Worm (Caenorhabditis elegans): Measurements from ENCODE around the gene K02B2.6.

The K02B2.6 gene

DNA sequence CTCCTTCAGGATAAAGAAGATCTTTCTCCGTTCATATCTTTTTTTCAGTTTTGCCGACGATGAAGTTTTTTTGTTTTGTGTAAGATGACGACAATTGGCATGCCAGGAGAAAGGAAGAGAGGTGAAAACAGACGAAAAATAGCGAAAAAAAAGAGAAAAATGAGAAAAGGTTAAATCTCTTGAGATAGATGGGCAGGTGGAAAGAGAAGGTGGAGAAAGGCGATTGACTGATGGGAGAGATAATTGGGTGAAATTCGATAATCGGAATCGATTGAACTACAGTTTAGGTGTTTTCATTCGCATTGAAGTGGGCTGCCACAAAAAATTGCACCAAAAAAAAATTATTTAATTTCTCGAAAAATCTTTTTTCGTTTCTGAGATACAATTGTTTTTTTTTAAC lies 21.5 kb downstream of the K02B2.6 start:
- TF ChIP-seq lin-15B (tag; optimal IDR thresholded peaks at IDR 0.05) = peak; percentile 22
- peak; percentile 17 for TF ChIP-seq nhr-23 (tag; optimal IDR thresholded peaks at IDR 0.05)
- TF ChIP-seq ceh-28 (tag; optimal IDR thresholded peaks at IDR 0.05) = peak; percentile 21
- TF ChIP-seq lin-39 (tag; optimal IDR thresholded peaks at IDR 0.05) = no peak

DNA sequence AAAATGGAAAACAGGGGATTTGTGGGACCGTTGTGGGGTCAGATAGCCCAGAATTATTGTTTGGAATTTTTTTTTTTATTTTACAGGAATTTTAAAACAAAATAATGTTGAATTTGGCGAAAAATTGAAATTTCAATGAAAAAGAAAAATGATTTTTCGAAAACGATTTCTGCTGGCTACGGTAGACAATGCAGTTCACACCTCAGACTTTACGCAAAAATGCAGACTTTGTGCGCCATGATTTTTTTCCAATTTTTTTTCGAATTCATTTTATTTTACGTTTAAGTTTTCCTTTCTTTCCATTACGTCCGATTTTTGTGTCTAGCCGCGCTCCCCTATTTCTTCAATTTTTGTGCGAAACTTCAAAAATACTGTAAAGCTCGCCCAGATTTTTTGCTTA lies 22.2 kb downstream of the K02B2.6 start:
- TF ChIP-seq unc-62 (GFP tag; optimal IDR thresholded peaks at IDR 0.05) (no peak), elt-1 (tag; optimal IDR thresholded peaks at IDR 0.05) (no peak), ZK546.5 (tag; optimal IDR thresholded peaks at IDR 0.05) (no peak), mdl-1 (tag; optimal IDR thresholded peaks at IDR 0.05) (no peak), ceh-82 (tag; optimal IDR thresholded peaks at IDR 0.05) (no peak), lin-15B (tag; optimal IDR thresholded peaks at IDR 0.05) (no peak), lsy-12 (tag; optimal IDR thresholded peaks at IDR 0.05) (no peak)

ce11 chrIV:5939122-5939521 lies 22.9 kb downstream of the K02B2.6 start, which contains the start of gene mcu-1:
TSS of gene mcu-1 (minus strand) at chrIV:5939230.
- TF ChIP-seq skn-1 (tag; optimal IDR thresholded peaks at IDR 0.05) = no peak
- no peak for TF ChIP-seq fos-1 (tag; optimal IDR thresholded peaks at IDR 0.05)
- no peak for TF ChIP-seq egl-5 (tag; optimal IDR thresholded peaks at IDR 0.05)
- TF ChIP-seq elt-3 (tag; optimal IDR thresholded peaks at IDR 0.05) = peak in 1 of 3 experiments; percentile 52
- TF ChIP-seq zag-1 (tag; optimal IDR thresholded peaks at IDR 0.05) = no peak
- peak; percentile 55 for TF ChIP-seq ceh-28 (tag; optimal IDR thresholded peaks at IDR 0.05)
- TF ChIP-seq nhr-43 (tag; optimal IDR thresholded peaks at IDR 0.05; ENCODE audit: poor library complexity, severe bottlenecking) = peak; percentile 69
- no peak for TF ChIP-seq ZK546.5 (tag; optimal IDR thresholded peaks at IDR 0.05)
- TF ChIP-seq fkh-10 (GFP tag; optimal IDR thresholded peaks at IDR 0.05) = no peak
- TF ChIP-seq nhr-25 (tag; optimal IDR thresholded peaks at IDR 0.05) = peak; percentile 86
- TF ChIP-seq lin-39 (tag; optimal IDR thresholded peaks at IDR 0.05) = no peak
- no peak for TF ChIP-seq ceh-9 (tag; optimal IDR thresholded peaks at IDR 0.05)
- TF ChIP-seq lsy-12 (tag; optimal IDR thresholded peaks at IDR 0.05) = no peak
- TF ChIP-seq pha-4 (tag; optimal IDR thresholded peaks at IDR 0.05) = no peak
- TF ChIP-seq elt-1 (tag; optimal IDR thresholded peaks at IDR 0.05) = no peak
- TF ChIP-seq unc-39 (tag; optimal IDR thresholded peaks at IDR 0.05) = no peak
- TF ChIP-seq eor-1 (tag; optimal IDR thresholded peaks at IDR 0.05) = no peak
- TF ChIP-seq daf-12 (tag; optimal IDR thresholded peaks at IDR 0.05) = no peak
- no peak for TF ChIP-seq nhr-77 (tag; optimal IDR thresholded peaks at IDR 0.05)
- TF ChIP-seq mml-1 (tag; optimal IDR thresholded peaks at IDR 0.05) = no peak
- no peak for TF ChIP-seq lin-15B (tag; optimal IDR thresholded peaks at IDR 0.05)
- TF ChIP-seq hmg-11 (tag; optimal IDR thresholded peaks at IDR 0.05) = peak; percentile 10
- no peak for TF ChIP-seq ztf-11 (tag; optimal IDR thresholded peaks at IDR 0.05)
- TF ChIP-seq unc-62 (GFP tag; optimal IDR thresholded peaks at IDR 0.05) = no peak
- no peak for TF ChIP-seq ceh-82 (tag; optimal IDR thresholded peaks at IDR 0.05)
- TF ChIP-seq nfya-1 (tag; optimal IDR thresholded peaks at IDR 0.05; ENCODE audit: insufficient read depth) = no peak
- no peak for TF ChIP-seq snpc-4 (tag; optimal IDR thresholded peaks at IDR 0.05)
- no peak for TF ChIP-seq pqm-1 (tag; optimal IDR thresholded peaks at IDR 0.05)
- no peak for TF ChIP-seq nhr-237 (tag; optimal IDR thresholded peaks at IDR 0.05)
- TF ChIP-seq elt-2 (tag; optimal IDR thresholded peaks at IDR 0.05) = peak; percentile 16
- peak; percentile 96 for TF ChIP-seq nhr-23 (tag; optimal IDR thresholded peaks at IDR 0.05)
- TF ChIP-seq egl-27 (tag; optimal IDR thresholded peaks at IDR 0.05) = no peak
- TF ChIP-seq sea-2 (GFP tag; optimal IDR thresholded peaks at IDR 0.05) = no peak
- TF ChIP-seq nhr-28 (tag; optimal IDR thresholded peaks at IDR 0.05) = no peak
- no peak for TF ChIP-seq ztf-4 (tag; optimal IDR thresholded peaks at IDR 0.05)
- TF ChIP-seq R02D3.7 (tag; optimal IDR thresholded peaks at IDR 0.05) = no peak
- no peak for TF ChIP-seq nhr-76 (tag; optimal IDR thresholded peaks at IDR 0.05)
- TF ChIP-seq tbx-2 (tag; optimal IDR thresholded peaks at IDR 0.05) = no peak
- TF ChIP-seq nhr-67 (tag; optimal IDR thresholded peaks at IDR 0.05) = no peak
- TF ChIP-seq fkh-2 (tag; optimal IDR thresholded peaks at IDR 0.05) = no peak
- no peak for TF ChIP-seq ceh-16 (tag; optimal IDR thresholded peaks at IDR 0.05)
- no peak for TF ChIP-seq nhr-12 (tag; optimal IDR thresholded peaks at IDR 0.05)
- TF ChIP-seq mdl-1 (tag; optimal IDR thresholded peaks at IDR 0.05) = no peak
- no peak for TF ChIP-seq aly-2 (tag; optimal IDR thresholded peaks at IDR 0.05)
- no peak for TF ChIP-seq ama-1 (optimal IDR thresholded peaks at IDR 0.05)
- TF ChIP-seq jun-1 (tag; optimal IDR thresholded peaks at IDR 0.05) = peak; percentile 41
- no peak for TF ChIP-seq nhr-11 (tag; optimal IDR thresholded peaks at IDR 0.05)

Data from whole organism, L3 larva.